Worm (Caenorhabditis elegans) whole organism, L1 larva: ENCODE measurements around the gene T02C1.2.

Experiments
- nhr-20 ChIP-seq: sonication (generic microtip); optimal IDR thresholded peaks from 2 replicates; lab custom pipeline; 2016; ENCODE audit warnings: mild to moderate bottlenecking, missing genetic modification characterization, missing compliant biosample characterization
- snu-23 ChIP-seq: sonication (generic microtip); optimal IDR thresholded peaks from 2 replicates; lab custom pipeline; 2016; ENCODE audit warnings: missing genetic modification characterization, missing compliant biosample characterization
- unc-130 ChIP-seq: fragments of 150-350 bp; optimal IDR thresholded peaks from 2 replicates; lab custom pipeline; 2017; ENCODE audit warnings: missing biosample characterization, missing genetic modification characterization, inconsistent platforms
- unc-98 ChIP-seq: fragments of 200-800 bp; sonication (Bioruptor generic); IDR thresholded peaks from 2 replicates; pipeline ENCODE4 v1.3.6; 2022; ENCODE audit warnings: missing genetic modification characterization, missing compliant biosample characterization

Gene T02C1.2

DNA sequence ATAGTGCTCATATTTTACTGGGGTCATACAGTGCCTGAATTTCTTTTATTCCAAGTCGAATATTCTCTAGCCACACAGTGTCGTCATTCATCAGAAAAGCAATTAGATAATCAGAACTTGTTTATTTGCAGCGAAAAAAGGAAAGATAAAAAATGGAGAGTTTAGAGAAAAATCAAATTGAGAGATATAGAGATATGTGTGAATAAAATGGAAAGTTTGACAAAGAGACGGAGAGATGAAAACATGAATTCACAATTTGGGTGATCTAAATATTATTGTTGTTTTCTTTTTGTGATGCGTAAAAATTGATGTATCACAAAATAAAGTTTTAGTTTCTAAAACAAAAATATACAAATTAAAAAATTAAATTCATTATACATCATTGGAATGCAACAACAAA is 49.8 kb downstream of the T02C1.2 start (continued):
- no peak for TF ChIP-seq unc-98
- peak; percentile 10 for TF ChIP-seq nhr-20 (tag; lab: Kevin White, UChicago)
- no peak for TF ChIP-seq snu-23
- no peak for TF ChIP-seq unc-130 (tag; lab: Kevin White, UChicago)
